Fruit fly (Drosophila melanogaster) whole organism, embryonic: ENCODE measurements around the gene CG33654.

ENCODE experiments used
- BEAF-32 ChIP-seq: fragments of 200-800 bp; sonication (Bioruptor generic); optimal IDR thresholded peaks from 3 replicates; lab custom pipeline; 2017; ENCODE audit warnings: missing biosample characterization, missing genetic modification characterization, mild to moderate bottlenecking, moderate library complexity, missing genetic modification reagents
- CG10147 ChIP-seq: fragments of 200-800 bp; sonication (Bioruptor generic); optimal IDR thresholded peaks from 2 replicates; lab custom pipeline; 2019; ENCODE audit warnings: missing biosample characterization, mild to moderate bottlenecking, missing genetic modification characterization, moderate library complexity
- CG10274 ChIP-seq: fragments of 200-800 bp; sonication (Bioruptor generic); optimal IDR thresholded peaks from 3 replicates; lab custom pipeline; 2017; ENCODE audit warnings: missing biosample characterization, mild to moderate bottlenecking, missing genetic modification characterization
- CG10321 ChIP-seq: fragments of 200-800 bp; sonication (Bioruptor generic); IDR thresholded peaks from 2 replicates; pipeline ENCODE4 v1.3.6; 2022; ENCODE audit warnings: missing biosample characterization, missing genetic modification characterization
- CG10654 ChIP-seq: fragments of 200-800 bp; sonication (Bioruptor generic); optimal IDR thresholded peaks from 2 replicates; lab custom pipeline; 2016; ENCODE audit warnings: missing biosample characterization, missing genetic modification characterization
- CG12744 ChIP-seq: fragments of 200-800 bp; sonication (Bioruptor generic); optimal IDR thresholded peaks from 2 replicates; lab custom pipeline; 2016; ENCODE audit warnings: missing biosample characterization, missing genetic modification characterization
- CG12769 ChIP-seq: fragments of 200-800 bp; sonication (Bioruptor generic); optimal IDR thresholded peaks from 2 replicates; lab custom pipeline; 2019; ENCODE audit warnings: missing biosample characterization, mild to moderate bottlenecking, missing genetic modification characterization, moderate library complexity
- CG13424 ChIP-seq: fragments of 200-800 bp; sonication (Bioruptor generic); optimal IDR thresholded peaks from 2 replicates; lab custom pipeline; 2019; ENCODE audit warnings: missing biosample characterization, mild to moderate bottlenecking, missing genetic modification characterization, moderate library complexity
- CG1602 ChIP-seq: fragments of 200-800 bp; sonication (Bioruptor generic); optimal IDR thresholded peaks from 3 replicates; lab custom pipeline; 2016; ENCODE audit warnings: missing biosample characterization, missing genetic modification characterization
- CG17802 ChIP-seq: fragments of 200-800 bp; sonication (Bioruptor generic); optimal IDR thresholded peaks from 2 replicates; lab custom pipeline; 2018; ENCODE audit warnings: missing biosample characterization, mild to moderate bottlenecking, missing genetic modification characterization, moderate library complexity
- CG17829 ChIP-seq: fragments of 200-800 bp; optimal IDR thresholded peaks from 2 replicates; lab custom pipeline; 2019; ENCODE audit warnings: missing biosample characterization, mild to moderate bottlenecking, missing genetic modification characterization, moderate library complexity
- CG2116 ChIP-seq: fragments of 200-800 bp; sonication (Bioruptor generic); optimal IDR thresholded peaks from 3 replicates; lab custom pipeline; 2018; ENCODE audit warnings: missing biosample characterization, mild to moderate bottlenecking, missing genetic modification characterization
- CG2875 ChIP-seq: fragments of 200-800 bp; sonication (Bioruptor generic); optimal IDR thresholded peaks from 2 replicates; lab custom pipeline; 2017; ENCODE audit warnings: missing biosample characterization, mild to moderate bottlenecking, missing genetic modification characterization, missing genetic modification reagents
- CG30403 ChIP-seq: fragments of 200-800 bp; sonication (Bioruptor generic); optimal IDR thresholded peaks from 3 replicates; lab custom pipeline; 2016; ENCODE audit warnings: missing biosample characterization, missing genetic modification characterization
- CG3281 ChIP-seq: fragments of 200-800 bp; sonication (Bioruptor generic); optimal IDR thresholded peaks from 3 replicates; lab custom pipeline; 2017; ENCODE audit warnings: missing biosample characterization, mild to moderate bottlenecking, missing genetic modification characterization
- CG3995 ChIP-seq: fragments of 200-800 bp; sonication (Bioruptor generic); optimal IDR thresholded peaks from 3 replicates; lab custom pipeline; 2016; ENCODE audit warnings: missing biosample characterization, missing genetic modification characterization
- CG43689 ChIP-seq: fragments of 200-800 bp; sonication (Bioruptor generic); IDR thresholded peaks from 2 replicates; pipeline ENCODE4 v1.3.6; 2022; ENCODE audit warnings: missing biosample characterization, missing genetic modification characterization
- CG4424 ChIP-seq: fragments of 200-800 bp; sonication (Bioruptor generic); optimal IDR thresholded peaks from 3 replicates; lab custom pipeline; 2016; ENCODE audit warnings: missing biosample characterization, missing genetic modification characterization
- CG6813 ChIP-seq: fragments of 200-800 bp; sonication (Bioruptor generic); optimal IDR thresholded peaks from 2 replicates; lab custom pipeline; 2017; ENCODE audit warnings: missing biosample characterization, missing genetic modification characterization, mild to moderate bottlenecking, moderate library complexity, missing genetic modification reagents
- CG6854 ChIP-seq: fragments of 200-800 bp; sonication (Bioruptor generic); optimal IDR thresholded peaks from 3 replicates; lab custom pipeline; 2017; ENCODE audit warnings: missing biosample characterization, mild to moderate bottlenecking, missing genetic modification characterization
- CG7372 ChIP-seq: fragments of 200-800 bp; sonication (Bioruptor generic); IDR thresholded peaks from 2 replicates; pipeline ENCODE4 v1.3.6; 2022; ENCODE audit warnings: missing biosample characterization, missing genetic modification characterization
- CG7987 ChIP-seq: fragments of 200-800 bp; sonication (Bioruptor generic); optimal IDR thresholded peaks from 2 replicates; lab custom pipeline; 2018; ENCODE audit warnings: missing biosample characterization, mild to moderate bottlenecking, missing genetic modification characterization, moderate library complexity
- CG8765 ChIP-seq: fragments of 200-800 bp; sonication (Bioruptor generic); IDR thresholded peaks from 2 replicates; pipeline ENCODE4 v1.3.6; 2022; ENCODE audit warnings: missing biosample characterization, missing genetic modification characterization
- CG8924 ChIP-seq: fragments of 200-800 bp; optimal IDR thresholded peaks from 3 replicates; lab custom pipeline; 2019; ENCODE audit warnings: missing biosample characterization, mild to moderate bottlenecking, missing genetic modification characterization, moderate library complexity
- CG9609 ChIP-seq: fragments of 200-800 bp; sonication (Bioruptor generic); optimal IDR thresholded peaks from 3 replicates; lab custom pipeline; 2016; ENCODE audit warnings: missing biosample characterization, missing genetic modification characterization
- Dad ChIP-seq: fragments of 200-800 bp; sonication (Bioruptor generic); optimal IDR thresholded peaks from 3 replicates; lab custom pipeline; 2016; ENCODE audit warnings: missing biosample characterization, missing genetic modification characterization
- Dp ChIP-seq: fragments of 200-800 bp; sonication (Bioruptor generic); optimal IDR thresholded peaks from 2 replicates; lab custom pipeline; 2018; ENCODE audit warnings: missing biosample characterization, mild to moderate bottlenecking, missing genetic modification characterization, moderate library complexity
- Ets65A ChIP-seq: fragments of 200-800 bp; sonication (Bioruptor generic); peaks from one replicate; lab custom pipeline; 2016; ENCODE audit warnings: missing biosample characterization, missing genetic modification characterization
- Gsc ChIP-seq: fragments of 200-800 bp; sonication (Bioruptor generic); IDR thresholded peaks from 2 replicates; pipeline ENCODE4 v1.3.6; 2022; ENCODE audit warnings: missing biosample characterization, missing genetic modification characterization
- HmgD ChIP-seq: fragments of 200-800 bp; sonication (Bioruptor generic); optimal IDR thresholded peaks from 3 replicates; lab custom pipeline; 2016; ENCODE audit warnings: missing biosample characterization, missing genetic modification characterization
- Hsf ChIP-seq: fragments of 200-800 bp; sonication (Bioruptor generic); optimal IDR thresholded peaks from 3 replicates; lab custom pipeline; 2016; ENCODE audit warnings: missing biosample characterization, missing genetic modification characterization
- Lpt ChIP-seq: fragments of >200 bp; optimal IDR thresholded peaks from 2 replicates; lab custom pipeline; 2018; ENCODE audit warnings: missing biosample characterization, missing genetic modification characterization
- Vsx1 ChIP-seq: fragments of 200-800 bp; sonication (Bioruptor generic); optimal IDR thresholded peaks from 2 replicates; lab custom pipeline; 2017; ENCODE audit warnings: missing biosample characterization, mild to moderate bottlenecking, missing genetic modification characterization, missing genetic modification reagents
- bbx ChIP-seq: fragments of 200-800 bp; sonication (Bioruptor generic); IDR thresholded peaks from 2 replicates; pipeline ENCODE4 v1.3.6; 2022; ENCODE audit warnings: missing biosample characterization, missing genetic modification characterization; ENCODE audit not compliant: partially characterized antibody
- bowl ChIP-seq: fragments of 200-800 bp; sonication (Bioruptor generic); IDR thresholded peaks from 2 replicates; pipeline ENCODE4 v1.3.6; 2022; ENCODE audit warnings: missing biosample characterization, missing genetic modification characterization
- cg ChIP-seq: fragments of 200-800 bp; sonication (Bioruptor generic); optimal IDR thresholded peaks from 3 replicates; lab custom pipeline; 2019; ENCODE audit warnings: missing biosample characterization, mild to moderate bottlenecking, missing genetic modification characterization, moderate library complexity
- crc ChIP-seq: fragments of 200-800 bp; sonication (Bioruptor generic); optimal IDR thresholded peaks from 2 replicates; lab custom pipeline; 2016; ENCODE audit warnings: missing biosample characterization, missing genetic modification characterization
- cwo ChIP-seq: fragments of 200-800 bp; sonication (Bioruptor generic); optimal IDR thresholded peaks from 3 replicates; lab custom pipeline; 2017; ENCODE audit warnings: missing biosample characterization, missing genetic modification characterization, mild to moderate bottlenecking, moderate library complexity, missing genetic modification reagents
- hbn ChIP-seq: fragments of 200-800 bp; sonication (Bioruptor generic); IDR thresholded peaks from 2 replicates; pipeline ENCODE4 v1.3.6; 2022; ENCODE audit warnings: missing biosample characterization, missing genetic modification characterization; ENCODE audit not compliant: partially characterized antibody
- kah ChIP-seq: fragments of 200-800 bp; sonication (Bioruptor generic); optimal IDR thresholded peaks from 2 replicates; lab custom pipeline; 2018; ENCODE audit warnings: missing biosample characterization, mild to moderate bottlenecking, missing genetic modification characterization
- mam ChIP-seq: fragments of 200-800 bp; sonication (Bioruptor generic); optimal IDR thresholded peaks from 3 replicates; lab custom pipeline; 2016; ENCODE audit warnings: missing biosample characterization, missing genetic modification characterization
- pho ChIP-seq: fragments of 200-800 bp; sonication (Bioruptor generic); optimal IDR thresholded peaks from 2 replicates; lab custom pipeline; 2016; ENCODE audit warnings: missing biosample characterization, missing genetic modification characterization
- ranshi ChIP-seq: fragments of 200-800 bp; sonication (Bioruptor generic); IDR thresholded peaks from 2 replicates; pipeline ENCODE4 v1.3.6; 2022; ENCODE audit warnings: missing biosample characterization, missing genetic modification characterization
- repo ChIP-seq: fragments of 200-800 bp; sonication (Bioruptor generic); optimal IDR thresholded peaks from 2 replicates; lab custom pipeline; 2016; ENCODE audit warnings: missing biosample characterization, missing genetic modification characterization
- sqz ChIP-seq: fragments of 200-800 bp; sonication (Bioruptor generic); optimal IDR thresholded peaks from 3 replicates; lab custom pipeline; 2018; ENCODE audit warnings: missing biosample characterization, mild to moderate bottlenecking, missing genetic modification characterization
- ssp ChIP-seq: fragments of 200-800 bp; sonication (Bioruptor generic); IDR thresholded peaks from 2 replicates; pipeline ENCODE4 v1.3.6; 2022; ENCODE audit warnings: missing biosample characterization, missing genetic modification characterization
- stwl ChIP-seq: fragments of 200-800 bp; sonication (Bioruptor generic); optimal IDR thresholded peaks from 3 replicates; lab custom pipeline; 2018; ENCODE audit warnings: missing biosample characterization, mild to moderate bottlenecking, missing genetic modification characterization, moderate library complexity
- ttk ChIP-seq: fragments of 200-800 bp; sonication (Bioruptor generic); IDR thresholded peaks from 2 replicates; pipeline ENCODE4 v2.1.2; 2022; ENCODE audit warnings: missing biosample characterization, missing genetic modification characterization
- unpg ChIP-seq: fragments of 200-800 bp; sonication (Bioruptor generic); optimal IDR thresholded peaks from 3 replicates; lab custom pipeline; 2018; ENCODE audit warnings: missing biosample characterization, mild to moderate bottlenecking, missing genetic modification characterization, moderate library complexity
- usp ChIP-seq: fragments of >200 bp; optimal IDR thresholded peaks from 2 replicates; lab custom pipeline; 2017; ENCODE audit warnings: missing biosample characterization, missing genetic modification characterization
- zf30C ChIP-seq: fragments of 200-800 bp; sonication (Bioruptor generic); optimal IDR thresholded peaks from 3 replicates; lab custom pipeline; 2018; ENCODE audit warnings: missing biosample characterization, mild to moderate bottlenecking, missing genetic modification characterization

Gene CG33654

dm6 chr3R:9630633-9631095 lies 47.6 kb upstream of the CG33654 start, which contains the start of gene Calr (continued):
- TF ChIP-seq CG43689 (GFP tag; lab: Robert Waterston, UW) = no peak
- TF ChIP-seq CG8765 = no peak
- TF ChIP-seq bbx (GFP tag; lab: Robert Waterston, UW) = no peak
- peak; percentile 46 for TF ChIP-seq Vsx1
- no peak for TF ChIP-seq CG10321 (GFP tag; lab: Robert Waterston, UW)
- TF ChIP-seq ssp = no peak
- peak; percentile 63 for TF ChIP-seq HmgD (GFP tag; lab: Kevin White, UChicago)
- peak; percentile 52 for TF ChIP-seq CG2875
- TF ChIP-seq Lpt (GFP tag; lab: Kevin White, UChicago) = no peak
- TF ChIP-seq ranshi (GFP tag; lab: Robert Waterston, UW) = no peak
- no peak for TF ChIP-seq cwo
- TF ChIP-seq CG8924 = peak; percentile 78
- no peak for TF ChIP-seq CG17802 (tag; lab: Kevin White, UChicago)
- peak; percentile 43 for TF ChIP-seq CG3281 (GFP tag; lab: Kevin White, UChicago)
- peak; percentile 43 for TF ChIP-seq CG6854
- no peak for TF ChIP-seq crc
- TF ChIP-seq CG12769 (tag; lab: Kevin White, UChicago) = no peak
- peak; percentile 54 for TF ChIP-seq sqz
- peak; percentile 1 for TF ChIP-seq zf30C (GFP tag; lab: Kevin White, UChicago)
- TF ChIP-seq hbn (GFP tag; lab: Robert Waterston, UW) = no peak
- TF ChIP-seq Ets65A (GFP tag; lab: Kevin White, UChicago) = no peak
- TF ChIP-seq CG1602 (GFP tag; lab: Kevin White, UChicago) = no peak
- peak; percentile 100 for TF ChIP-seq CG2116 (GFP tag; lab: Kevin White, UChicago)
- TF ChIP-seq Dad = peak; percentile 3
- no peak for TF ChIP-seq CG13424 (tag; lab: Kevin White, UChicago)
- TF ChIP-seq CG10147 = no peak
- TF ChIP-seq CG30403 (GFP tag; lab: Kevin White, UChicago) = no peak
- no peak for TF ChIP-seq mam (GFP tag; lab: Kevin White, UChicago)
- TF ChIP-seq repo (GFP tag; lab: Kevin White, UChicago) = peak; percentile 25
- no peak for TF ChIP-seq cg (GFP tag; lab: Kevin White, UChicago)
- TF ChIP-seq CG7987 (GFP tag; lab: Kevin White, UChicago) = peak; percentile 63
- peak; percentile 32 for TF ChIP-seq CG3995 (GFP tag; lab: Kevin White, UChicago)
- TF ChIP-seq BEAF-32 = peak; percentile 78
- peak; percentile 4 for TF ChIP-seq CG4424
- TF ChIP-seq pho (GFP tag; lab: Kevin White, UChicago) = no peak
- TF ChIP-seq stwl (tag; lab: Kevin White, UChicago) = peak; percentile 97
- TF ChIP-seq unpg (GFP tag; lab: Kevin White, UChicago) = peak; percentile 30
- TF ChIP-seq Dp (GFP tag; lab: Kevin White, UChicago) = peak; percentile 51
- no peak for TF ChIP-seq CG10274 (GFP tag; lab: Kevin White, UChicago)
- TF ChIP-seq CG9609 = peak; percentile 18
- TF ChIP-seq CG10654 (GFP tag; lab: Kevin White, UChicago) = no peak
- no peak for TF ChIP-seq CG12744
- no peak for TF ChIP-seq usp (GFP tag; lab: Kevin White, UChicago)
- TF ChIP-seq Hsf = no peak
- TF ChIP-seq CG6813 (GFP tag; lab: Kevin White, UChicago) = peak; percentile 10
- TF ChIP-seq CG7372 (GFP tag; lab: Robert Waterston, UW) = no peak
- TF ChIP-seq ttk (GFP tag; lab: Robert Waterston, UW) = no peak
- no peak for TF ChIP-seq Gsc (GFP tag; lab: Robert Waterston, UW)
- peak; percentile 68 for TF ChIP-seq kah (GFP tag; lab: Kevin White, UChicago)
- TF ChIP-seq bowl = no peak
- peak; percentile 78 for TF ChIP-seq CG17829 (tag; lab: Kevin White, UChicago)
